Comparison of ENCODE assay signal across 4 fruit fly cellular contexts in genomic region chr2L:11386379-11387017, dm6.
TF ChIP-seq lines count a peak whose summit lies in the region.

No protein-coding gene starts in this region.

- TF ChIP-seq CTCF in whole organism, embryonic (GFP tag; optimal IDR thresholded peaks at IDR 0.05; lab: Kevin White, UChicago) = no peak

TF ChIP-seq in whole organism, embryonic, 481 proteins besides CTCF, POLR2A, EP300 and RAD21:
- TF ChIP-seq sqz (GFP tag; optimal IDR thresholded peaks at IDR 0.05; lab: Kevin White, UChicago) = no peak
- TF ChIP-seq nom (GFP tag; optimal IDR thresholded peaks at IDR 0.05; lab: Kevin White, UChicago) = peak; percentile 32
- no peak for TF ChIP-seq Fer1 (GFP tag; optimal IDR thresholded peaks at IDR 0.05; lab: Kevin White, UChicago)
- TF ChIP-seq sens (GFP tag; lab: Kevin White, UChicago) = peak; percentile 76
- TF ChIP-seq Poxn (GFP tag; IDR thresholded peaks at IDR 0.05; lab: Robert Waterston, UW) = no peak
- no peak for TF ChIP-seq CG8765 (GFP tag; IDR thresholded peaks at IDR 0.05; lab: Robert Waterston, UW)
- TF ChIP-seq CG31224 (GFP tag; IDR thresholded peaks at IDR 0.05; lab: Robert Waterston, UW) = no peak
- TF ChIP-seq pb (GFP tag; optimal IDR thresholded peaks at IDR 0.05; lab: Kevin White, UChicago) = no peak
- no peak for TF ChIP-seq rib (GFP tag; IDR thresholded peaks at IDR 0.05; lab: Robert Waterston, UW)
- TF ChIP-seq zfh1 (GFP tag; IDR thresholded peaks at IDR 0.05; lab: Robert Waterston, UW) = 0 out of 3 replicates have a peak, but pooled peaks have one; percentile 8
- peak; percentile 38; the same call in 1 of the 2 replicates for TF ChIP-seq Drgx (GFP tag; IDR thresholded peaks at IDR 0.05; lab: Robert Waterston, UW)
- TF ChIP-seq CG18619 (GFP tag; optimal IDR thresholded peaks at IDR 0.05; lab: Kevin White, UChicago) = no peak
- TF ChIP-seq bsh (GFP tag; optimal IDR thresholded peaks at IDR 0.05; lab: Kevin White, UChicago) = peak in 1 of 2 experiments; percentile 20
- no peak for TF ChIP-seq Side (GFP tag; optimal IDR thresholded peaks at IDR 0.05; lab: Kevin White, UChicago)
- no peak for TF ChIP-seq croc (GFP tag; conservative IDR thresholded peaks at IDR 0.05; lab: Robert Waterston, UW)
- no peak for TF ChIP-seq CG11093 (GFP tag; IDR thresholded peaks at IDR 0.05; lab: Robert Waterston, UW)
- no peak for TF ChIP-seq nau (GFP tag; optimal IDR thresholded peaks at IDR 0.05; lab: Kevin White, UChicago)
- TF ChIP-seq CG6689 (GFP tag; IDR thresholded peaks at IDR 0.05; lab: Robert Waterston, UW) = no peak
- no peak for TF ChIP-seq Ravus (GFP tag; IDR thresholded peaks at IDR 0.05; lab: Robert Waterston, UW)
TF ChIP-seq in whole organism, embryonic: peak in this region for 5.

TF ChIP-seq in whole organism, prepupa, 60 proteins besides CTCF, POLR2A, EP300 and RAD21 (continues in another document):
- TF ChIP-seq CG11294 (GFP tag; IDR thresholded peaks at IDR 0.05; lab: Robert Waterston, UW) = no peak
- peak; percentile 20 for TF ChIP-seq CG31627 (GFP tag; optimal IDR thresholded peaks at IDR 0.05; lab: Kevin White, UChicago)
- TF ChIP-seq CG6163 (GFP tag; IDR thresholded peaks at IDR 0.05; lab: Robert Waterston, UW) = peak; percentile 64
- peak; percentile 52 for TF ChIP-seq esn (GFP tag; optimal IDR thresholded peaks at IDR 0.05; lab: Kevin White, UChicago)
- TF ChIP-seq CG32006 (GFP tag; optimal IDR thresholded peaks at IDR 0.05; lab: Kevin White, UChicago) = peak; percentile 69
- TF ChIP-seq CG8632 (GFP tag; optimal IDR thresholded peaks at IDR 0.05; lab: Kevin White, UChicago) = peak; percentile 14
- peak; percentile 66 for TF ChIP-seq CG6808 (GFP tag; optimal IDR thresholded peaks at IDR 0.05; lab: Kevin White, UChicago)
- TF ChIP-seq CG6792 (GFP tag; optimal IDR thresholded peaks at IDR 0.05; lab: Kevin White, UChicago) = peak; percentile 36
- peak; percentile 54 for TF ChIP-seq topi (GFP tag; optimal IDR thresholded peaks at IDR 0.05; lab: Kevin White, UChicago)
- peak; percentile 64 for TF ChIP-seq net (GFP tag; optimal IDR thresholded peaks at IDR 0.05; lab: Kevin White, UChicago)
- peak; percentile 34 for TF ChIP-seq CG11762 (GFP tag; optimal IDR thresholded peaks at IDR 0.05; lab: Kevin White, UChicago; ENCODE audit: insufficient read depth)
- TF ChIP-seq Sox102F (GFP tag; optimal IDR thresholded peaks at IDR 0.05; lab: Kevin White, UChicago) = peak; percentile 56
- peak; percentile 44 for TF ChIP-seq Eip75B (GFP tag; optimal IDR thresholded peaks at IDR 0.05; lab: Kevin White, UChicago)
- TF ChIP-seq lz (GFP tag; optimal IDR thresholded peaks at IDR 0.05; lab: Kevin White, UChicago) = peak; percentile 39
- no peak for TF ChIP-seq Blimp-1 (GFP tag; optimal IDR thresholded peaks at IDR 0.05; lab: Kevin White, UChicago)
- peak; percentile 65; the same call in 2 of the 3 replicates for TF ChIP-seq CG8119 (GFP tag; IDR thresholded peaks at IDR 0.05; lab: Robert Waterston, UW)
- TF ChIP-seq achi (GFP tag; optimal IDR thresholded peaks at IDR 0.05; lab: Kevin White, UChicago) = peak; percentile 59
- TF ChIP-seq ss (GFP tag; optimal IDR thresholded peaks at IDR 0.05; lab: Kevin White, UChicago) = peak; percentile 60 to 74
- peak; percentile 15 for TF ChIP-seq Hr39 (GFP tag; optimal IDR thresholded peaks at IDR 0.05; lab: Kevin White, UChicago)
- TF ChIP-seq Eip93F (GFP tag; optimal IDR thresholded peaks at IDR 0.05; lab: Kevin White, UChicago) = no peak
- peak; percentile 66 for TF ChIP-seq CG3032 (tag; optimal IDR thresholded peaks at IDR 0.05; lab: Kevin White, UChicago)
- peak; percentile 32 for TF ChIP-seq CG7368 (GFP tag; optimal IDR thresholded peaks at IDR 0.05; lab: Kevin White, UChicago)
- peak; percentile 40 for TF ChIP-seq CG34406 (GFP tag; optimal IDR thresholded peaks at IDR 0.05; lab: Kevin White, UChicago)
- peak; percentile 51 for TF ChIP-seq CG6276 (GFP tag; optimal IDR thresholded peaks at IDR 0.05; lab: Kevin White, UChicago)

TF ChIP-seq in whole organism, pupa, 21 proteins besides CTCF, POLR2A, EP300 and RAD21:
- peak; percentile 50 for TF ChIP-seq CG8301 (tag; optimal IDR thresholded peaks at IDR 0.05; lab: Kevin White, UChicago)
- 0 out of 3 replicates have a peak, but pooled peaks have one; percentile 46 for TF ChIP-seq fd96Ca (GFP tag; IDR thresholded peaks at IDR 0.05; lab: Robert Waterston, UW)
- peak; percentile 27 for TF ChIP-seq gl (tag; optimal IDR thresholded peaks at IDR 0.05; lab: Kevin White, UChicago)
- TF ChIP-seq Pif1B (GFP tag; optimal IDR thresholded peaks at IDR 0.05; lab: Kevin White, UChicago) = peak; percentile 58
- TF ChIP-seq CG14655 (GFP tag; optimal IDR thresholded peaks at IDR 0.05; lab: Kevin White, UChicago) = peak; percentile 62
- no peak for TF ChIP-seq EcR (GFP tag; optimal IDR thresholded peaks at IDR 0.05; lab: Kevin White, UChicago)
- peak; percentile 45; the same call in 1 of the 2 replicates for TF ChIP-seq Ets98B (GFP tag; IDR thresholded peaks at IDR 0.05; lab: Robert Waterston, UW)
- no peak for TF ChIP-seq rn (GFP tag; IDR thresholded peaks at IDR 0.05; lab: Robert Waterston, UW)
- TF ChIP-seq Snoo (tag; optimal IDR thresholded peaks at IDR 0.05; lab: Kevin White, UChicago) = peak; percentile 17
- peak; percentile 16 for TF ChIP-seq CG34367 (tag; optimal IDR thresholded peaks at IDR 0.05; lab: Kevin White, UChicago)
- peak; percentile 52 for TF ChIP-seq CG9948 (tag; optimal IDR thresholded peaks at IDR 0.05; lab: Kevin White, UChicago)
- no peak for TF ChIP-seq D1 (tag; optimal IDR thresholded peaks at IDR 0.05; lab: Kevin White, UChicago)
- no peak for TF ChIP-seq CG12605 (GFP tag; IDR thresholded peaks at IDR 0.05; lab: Robert Waterston, UW)
- peak; percentile 54; the same call in 1 of the 2 replicates for TF ChIP-seq CG32121 (GFP tag; IDR thresholded peaks at IDR 0.05; lab: Robert Waterston, UW)
- TF ChIP-seq CG4496 (GFP tag; IDR thresholded peaks at IDR 0.05; lab: Robert Waterston, UW) = peak; percentile 59; the same call in 2 of the 3 replicates
- peak; percentile 66 for TF ChIP-seq CG17806 (tag; optimal IDR thresholded peaks at IDR 0.05; lab: Kevin White, UChicago)
- peak; percentile 74 for TF ChIP-seq CG8159 (tag; optimal IDR thresholded peaks at IDR 0.05; lab: Kevin White, UChicago)
- TF ChIP-seq CG10348 (GFP tag; IDR thresholded peaks at IDR 0.05; lab: Robert Waterston, UW) = no peak
- TF ChIP-seq CG13204 (GFP tag; optimal IDR thresholded peaks at IDR 0.05; lab: Kevin White, UChicago) = no peak
- peak; percentile 69 for TF ChIP-seq CG15710 (tag; optimal IDR thresholded peaks at IDR 0.05; lab: Kevin White, UChicago)
- peak; percentile 57 for TF ChIP-seq Pif1A (GFP tag; optimal IDR thresholded peaks at IDR 0.05; lab: Kevin White, UChicago)

TF ChIP-seq in whole organism, wandering third instar larva, 38 proteins besides CTCF, POLR2A, EP300 and RAD21 (continues in another document):
- peak; percentile 56 for TF ChIP-seq h (GFP tag; optimal IDR thresholded peaks at IDR 0.05; lab: Kevin White, UChicago)
- peak; percentile 11 for TF ChIP-seq woc (GFP tag; optimal IDR thresholded peaks at IDR 0.05; lab: Kevin White, UChicago)
- no peak for TF ChIP-seq Vsx2 (GFP tag; optimal IDR thresholded peaks at IDR 0.05; lab: Kevin White, UChicago; ENCODE audit: partially characterized antibody)
- TF ChIP-seq Abd-B (GFP tag; optimal IDR thresholded peaks at IDR 0.05; lab: Kevin White, UChicago) = no peak
- TF ChIP-seq tai (GFP tag; optimal IDR thresholded peaks at IDR 0.05; lab: Kevin White, UChicago) = no peak
- peak; percentile 0 for TF ChIP-seq Sp1 (GFP tag; optimal IDR thresholded peaks at IDR 0.05; lab: Kevin White, UChicago)
- no peak for TF ChIP-seq sage (GFP tag; optimal IDR thresholded peaks at IDR 0.05; lab: Kevin White, UChicago)
- no peak for TF ChIP-seq N (GFP tag; optimal IDR thresholded peaks at IDR 0.05; lab: Kevin White, UChicago)
- peak; percentile 5 for TF ChIP-seq psq (GFP tag; optimal IDR thresholded peaks at IDR 0.05; lab: Kevin White, UChicago)
- no peak for TF ChIP-seq Dif (GFP tag; optimal IDR thresholded peaks at IDR 0.05; lab: Kevin White, UChicago; ENCODE audit: partially characterized antibody)
- no peak for TF ChIP-seq sv (GFP tag; optimal IDR thresholded peaks at IDR 0.05; lab: Kevin White, UChicago)
- TF ChIP-seq CrebA (GFP tag; optimal IDR thresholded peaks at IDR 0.05; lab: Kevin White, UChicago; ENCODE audit: borderline replicate concordance) = no peak
- no peak for TF ChIP-seq dmrt93B (GFP tag; optimal IDR thresholded peaks at IDR 0.05; lab: Kevin White, UChicago)
- TF ChIP-seq CG9705 (GFP tag; optimal IDR thresholded peaks at IDR 0.05; lab: Kevin White, UChicago) = no peak
- peak; percentile 10 for TF ChIP-seq OdsH (GFP tag; optimal IDR thresholded peaks at IDR 0.05; lab: Kevin White, UChicago)
- no peak for TF ChIP-seq Myc (optimal IDR thresholded peaks at IDR 0.05; lab: Kevin White, UChicago)
- TF ChIP-seq dsf (GFP tag; optimal IDR thresholded peaks at IDR 0.05; lab: Kevin White, UChicago; ENCODE audit: borderline replicate concordance) = no peak
- no peak for TF ChIP-seq jim (GFP tag; optimal IDR thresholded peaks at IDR 0.05; lab: Kevin White, UChicago)
- peak in 1 of 2 experiments; percentile 45 for TF ChIP-seq foxo (GFP tag; optimal IDR thresholded peaks at IDR 0.05; lab: Kevin White, UChicago)
- TF ChIP-seq Jra (GFP tag; optimal IDR thresholded peaks at IDR 0.05; lab: Kevin White, UChicago) = no peak
- peak; percentile 40 for TF ChIP-seq ey (GFP tag; optimal IDR thresholded peaks at IDR 0.05; lab: Kevin White, UChicago)
- no peak for TF ChIP-seq CG32264 (GFP tag; optimal IDR thresholded peaks at IDR 0.05; lab: Kevin White, UChicago)
- no peak for TF ChIP-seq dl (GFP tag; optimal IDR thresholded peaks at IDR 0.05; lab: Kevin White, UChicago; ENCODE audit: insufficient read depth in 1 of 2, partially characterized antibody in 2 of 2)
- no peak for TF ChIP-seq Rel (GFP tag; optimal IDR thresholded peaks at IDR 0.05; lab: Kevin White, UChicago)
- TF ChIP-seq Rel (tag; optimal IDR thresholded peaks at IDR 0.05; lab: Kevin White, UChicago) = no peak
- peak; percentile 28 for TF ChIP-seq fru (GFP tag; optimal IDR thresholded peaks at IDR 0.05; lab: Kevin White, UChicago)
- TF ChIP-seq GATAd (GFP tag; optimal IDR thresholded peaks at IDR 0.05; lab: Kevin White, UChicago) = no peak
- no peak for TF ChIP-seq usp (GFP tag; optimal IDR thresholded peaks at IDR 0.05; lab: Kevin White, UChicago)
- TF ChIP-seq brk (GFP tag; optimal IDR thresholded peaks at IDR 0.05; lab: Kevin White, UChicago) = no peak
- peak; percentile 14 for TF ChIP-seq rgr (GFP tag; optimal IDR thresholded peaks at IDR 0.05; lab: Kevin White, UChicago)
- TF ChIP-seq Mio (GFP tag; optimal IDR thresholded peaks at IDR 0.05; lab: Kevin White, UChicago) = no peak
- TF ChIP-seq br (GFP tag; optimal IDR thresholded peaks at IDR 0.05; lab: Kevin White, UChicago) = peak; percentile 39
- no peak for TF ChIP-seq pan (optimal IDR thresholded peaks at IDR 0.05; lab: Kevin White, UChicago)
- peak; percentile 35 for TF ChIP-seq HLH106 (tag; optimal IDR thresholded peaks at IDR 0.05; lab: Kevin White, UChicago)

Comparison
In these comparisons a context has a peak if more than half of its experiments do, and no peak if none do; other contexts are left out.
1. Of the 7 proteins assayed by ChIP-seq in both whole organism, embryonic and whole organism, prepupa: peak only in whole organism, embryonic: none; only in whole organism, prepupa: Hr39, Lpt and Sox102F; in both: none; in neither: 4.